Worm (Caenorhabditis elegans) whole organism, L3 larva: Measurements from ENCODE around the gene btb-10.

Experiments used
- nfya-1 ChIP-seq: sonication (generic microtip); optimal IDR thresholded peaks from 2 replicates; lab custom pipeline; 2017; ENCODE audit warnings: missing genetic modification characterization, mild to moderate bottlenecking, missing compliant biosample characterization, antibody characterized with exemption, moderate library complexity; ENCODE audit not compliant: insufficient read depth
- snpc-4 ChIP-seq: fragments of 150-350 bp; optimal IDR thresholded peaks from 2 replicates; lab custom pipeline; 2014; ENCODE audit warnings: missing biosample characterization, missing genetic modification characterization
- unc-39 ChIP-seq: sonication (generic microtip); optimal IDR thresholded peaks from 4 replicates; lab custom pipeline; 2017; ENCODE audit warnings: missing biosample characterization, missing genetic modification characterization

DNA sequence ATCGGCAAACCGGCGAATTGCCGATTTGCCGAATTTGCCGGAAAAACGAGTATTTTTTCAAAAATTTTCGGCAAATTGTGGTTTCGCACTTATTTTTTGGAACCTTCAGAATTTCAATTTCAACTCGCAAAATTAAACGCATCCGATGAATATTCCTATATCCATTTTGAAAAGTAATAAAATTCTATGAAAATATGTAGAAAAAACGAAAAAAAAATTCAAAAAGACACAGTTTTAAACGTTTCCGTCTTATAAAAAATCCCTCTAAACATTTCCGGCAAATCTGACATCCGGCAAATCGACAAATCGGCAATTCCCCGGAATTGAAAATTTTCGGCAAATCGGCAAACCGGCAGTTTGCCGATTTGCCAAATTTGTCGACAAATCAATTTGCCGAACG is 14.9 kb downstream of the btb-10 start, which contains the start of gene str-148:
- no peak for TF ChIP-seq unc-39 (tag; lab: Kevin White, UChicago)
- no peak for TF ChIP-seq snpc-4 (tag; lab: Kevin White, UChicago)
- no peak for TF ChIP-seq nfya-1
